ENCODE assay signal across 1 worm cellular context in the genomic region with DNA sequence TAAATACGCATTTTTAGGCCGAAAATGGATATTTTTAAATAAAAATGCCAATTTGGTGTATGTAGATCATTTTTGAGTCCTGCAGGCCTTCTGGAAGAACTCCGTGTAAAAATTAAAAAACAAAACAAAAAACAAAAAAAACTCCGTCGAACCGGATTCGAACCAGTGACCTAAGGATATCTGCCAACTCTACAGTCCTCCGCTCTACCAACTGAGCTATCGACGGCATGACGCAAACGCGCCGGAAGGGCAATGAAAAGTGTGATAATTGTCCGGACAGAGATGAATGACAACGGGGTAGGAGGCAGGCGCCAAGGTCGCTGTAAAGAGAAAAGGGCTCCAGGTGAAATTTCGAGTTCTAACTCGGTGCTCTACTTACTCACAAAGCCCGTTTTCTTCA.
TF ChIP-seq lines count a peak whose summit lies in the region.

No protein-coding gene starts in this region.

TF ChIP-seq in whole organism, L4 larva, 104 proteins besides CTCF, POLR2A, EP300 and RAD21 (continued from another document):
- TF ChIP-seq set-16 (GFP tag; IDR thresholded peaks at IDR 0.05; lab: Robert Waterston, UW) (no peak), nhr-76 (tag; optimal IDR thresholded peaks at IDR 0.05; lab: Kevin White, UChicago) (no peak), lin-15B (tag; optimal IDR thresholded peaks at IDR 0.05; lab: Kevin White, UChicago) (no peak), mxl-3 (GFP tag; optimal IDR thresholded peaks at IDR 0.05; lab: Kevin White, UChicago) (no peak), dmd-6 (GFP tag; IDR thresholded peaks at IDR 0.05; lab: Robert Waterston, UW) (peak; percentile 24; the same call in 1 of the 2 replicates), nhr-237 (tag; optimal IDR thresholded peaks at IDR 0.05; lab: Kevin White, UChicago) (no peak), dmd-8 (GFP tag; IDR thresholded peaks at IDR 0.05; lab: Robert Waterston, UW) (0 out of 2 replicates have a peak, but pooled peaks have one; percentile 29), lin-13 (GFP tag; optimal IDR thresholded peaks at IDR 0.05; lab: Kevin White, UChicago) (no peak), snpc-1.2 (GFP tag; IDR thresholded peaks at IDR 0.05; lab: Robert Waterston, UW) (peak; percentile 40; the same call in 1 of the 2 replicates), daf-16 (GFP tag; optimal IDR thresholded peaks at IDR 0.05; lab: Kevin White, UChicago) (no peak), daf-16 (tag; optimal IDR thresholded peaks at IDR 0.05; lab: Kevin White, UChicago) (peak; percentile 13), fos-1 (tag; optimal IDR thresholded peaks at IDR 0.05; lab: Kevin White, UChicago) (no peak), ceh-32 (tag; optimal IDR thresholded peaks at IDR 0.05; lab: Kevin White, UChicago; ENCODE audit: poor library complexity) (no peak), egl-43 (GFP tag; IDR thresholded peaks at IDR 0.05; lab: Robert Waterston, UW) (peak; percentile 75), lin-38 (GFP tag; IDR thresholded peaks at IDR 0.05; lab: Robert Waterston, UW) (no peak), T20F7.1 (GFP tag; optimal IDR thresholded peaks at IDR 0.05; lab: Kevin White, UChicago) (no peak), zfp-2 (tag; optimal IDR thresholded peaks at IDR 0.05; lab: Kevin White, UChicago) (no peak), Y48G9A.11 (GFP tag; IDR thresholded peaks at IDR 0.05; lab: Robert Waterston, UW) (no peak), Y5F2A.4 (GFP tag; optimal IDR thresholded peaks at IDR 0.05; lab: Kevin White, UChicago) (no peak), daf-8 (GFP tag; IDR thresholded peaks at IDR 0.05; lab: Robert Waterston, UW) (no peak), F10B5.3 (tag; optimal IDR thresholded peaks at IDR 0.05; lab: Kevin White, UChicago) (no peak), nhr-28 (tag; optimal IDR thresholded peaks at IDR 0.05; lab: Kevin White, UChicago) (no peak), ces-1 (GFP tag; optimal IDR thresholded peaks at IDR 0.05; lab: Kevin White, UChicago) (no peak), skn-1 (tag; optimal IDR thresholded peaks at IDR 0.05; lab: Kevin White, UChicago) (no peak), dmd-9 (GFP tag; IDR thresholded peaks at IDR 0.05; lab: Robert Waterston, UW) (no peak), duxl-1 (tag; optimal IDR thresholded peaks at IDR 0.05; lab: Kevin White, UChicago; ENCODE audit: poor library complexity) (peak; percentile 65), mes-2 (tag; optimal IDR thresholded peaks at IDR 0.05; lab: Kevin White, UChicago; ENCODE audit: poor library complexity, severe bottlenecking) (peak; percentile 1), zfp-3 (GFP tag; conservative IDR thresholded peaks at IDR 0.05; lab: Robert Waterston, UW) (0 out of 2 replicates have a peak, but pooled peaks have one; percentile 39), nhr-10 (tag; optimal IDR thresholded peaks at IDR 0.05; lab: Kevin White, UChicago) (no peak), pha-4 (GFP tag; IDR thresholded peaks at IDR 0.05; lab: Robert Waterston, UW) (no peak; the same call in 1 of the 2 replicates), pha-4 (tag; optimal IDR thresholded peaks at IDR 0.05; lab: Kevin White, UChicago) (no peak), F37D6.2 (tag; optimal IDR thresholded peaks at IDR 0.05; lab: Kevin White, UChicago) (no peak), nhr-41 (GFP tag; IDR thresholded peaks at IDR 0.05; lab: Robert Waterston, UW) (no peak), F26F4.8 (GFP tag; conservative IDR thresholded peaks at IDR 0.05; lab: Robert Waterston, UW) (0 out of 2 replicates have a peak, but pooled peaks have one; percentile 24)
